Worm (Caenorhabditis elegans): ENCODE data around the gene mat-2.

Gene mat-2

DNA sequence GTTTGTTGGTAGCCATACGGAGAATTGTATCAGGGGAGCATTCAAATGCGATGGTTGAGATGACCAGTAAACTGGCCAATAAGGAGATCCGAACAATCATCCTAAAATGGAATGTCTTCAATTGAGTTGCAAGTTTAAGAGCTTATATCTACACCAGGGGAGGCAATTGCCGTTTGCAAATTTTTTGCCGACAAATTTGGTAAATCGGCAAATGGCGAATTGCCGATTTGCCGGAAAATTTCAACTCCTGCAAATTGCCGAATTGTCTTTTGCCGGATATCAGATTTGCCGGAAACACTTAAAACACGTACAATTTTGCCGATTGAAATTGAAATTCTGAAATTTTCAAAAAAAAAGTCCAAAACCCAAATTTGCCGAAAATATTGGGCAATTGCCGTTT lies 22.3 kb downstream of the mat-2 start, which contains the start of gene F40F8.5:
Gene F40F8.5, minus strand, starts transcription at position 101 of the 400 bp plus-strand sequence.
- no peak for TF ChIP-seq sma-3 (GFP tag; optimal IDR thresholded peaks at IDR 0.05)
- TF ChIP-seq nhr-12 (tag; optimal IDR thresholded peaks at IDR 0.05) = no peak
- no peak for TF ChIP-seq aly-2 (tag; optimal IDR thresholded peaks at IDR 0.05)
- no peak for TF ChIP-seq dmd-4 (tag; optimal IDR thresholded peaks at IDR 0.05)
- no peak for TF ChIP-seq crh-2 (tag; optimal IDR thresholded peaks at IDR 0.05)
- no peak for TF ChIP-seq lin-39 (tag; optimal IDR thresholded peaks at IDR 0.05)
- TF ChIP-seq nhr-77 (tag; optimal IDR thresholded peaks at IDR 0.05) = no peak
- TF ChIP-seq unc-55 (GFP tag; optimal IDR thresholded peaks at IDR 0.05) = no peak
- no peak for TF ChIP-seq mbf-1 (tag; optimal IDR thresholded peaks at IDR 0.05)
- no peak for TF ChIP-seq nhr-6 (tag; optimal IDR thresholded peaks at IDR 0.05)
- no peak for TF ChIP-seq blmp-1 (tag; optimal IDR thresholded peaks at IDR 0.05; ENCODE audit: insufficient read depth)
- no peak for TF ChIP-seq lin-13 (GFP tag; optimal IDR thresholded peaks at IDR 0.05)
- TF ChIP-seq snpc-4 (tag; optimal IDR thresholded peaks at IDR 0.05) = no peak
- no peak for TF ChIP-seq ztf-11 (tag; optimal IDR thresholded peaks at IDR 0.05)
- no peak for TF ChIP-seq mab-5 (tag; optimal IDR thresholded peaks at IDR 0.05)
- no peak for TF ChIP-seq ztf-1 (GFP tag; conservative IDR thresholded peaks at IDR 0.05)
- no peak for TF ChIP-seq ztf-4 (tag; optimal IDR thresholded peaks at IDR 0.05)
- no peak for TF ChIP-seq nhr-11 (tag; optimal IDR thresholded peaks at IDR 0.05)
- TF ChIP-seq nhr-237 (tag; optimal IDR thresholded peaks at IDR 0.05) = no peak

DNA sequence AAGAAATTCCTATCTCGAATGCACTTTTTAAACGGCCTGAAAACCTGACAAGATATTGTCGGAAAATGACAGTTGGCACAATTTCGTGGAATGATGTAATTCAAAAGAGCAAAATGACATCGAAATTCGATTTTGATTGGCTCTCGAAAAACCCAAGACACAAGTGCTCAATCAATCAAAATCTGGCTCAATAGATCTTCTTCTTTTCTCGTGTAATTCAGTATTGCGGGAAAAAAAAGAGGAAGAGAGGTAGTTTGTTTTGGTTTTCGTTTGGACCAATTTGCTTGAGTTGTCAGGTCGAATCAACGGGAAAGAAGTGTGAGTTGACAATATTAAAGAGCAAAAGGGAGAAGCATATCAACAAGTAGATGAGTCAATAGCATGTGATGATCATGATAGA lies 23.3 kb downstream of the mat-2 start:
- peak in 1 of 2 experiments; percentile 39 for TF ChIP-seq lsy-2 (tag; optimal IDR thresholded peaks at IDR 0.05)
- TF ChIP-seq F13H6.1 (tag; optimal IDR thresholded peaks at IDR 0.05) = peak; percentile 11
- TF ChIP-seq nhr-129 (tag; optimal IDR thresholded peaks at IDR 0.05) = peak; percentile 88
- TF ChIP-seq elt-3 (tag; optimal IDR thresholded peaks at IDR 0.05) = no peak
- no peak for TF ChIP-seq Y55F3AM.14 (GFP tag; optimal IDR thresholded peaks at IDR 0.05)

DNA sequence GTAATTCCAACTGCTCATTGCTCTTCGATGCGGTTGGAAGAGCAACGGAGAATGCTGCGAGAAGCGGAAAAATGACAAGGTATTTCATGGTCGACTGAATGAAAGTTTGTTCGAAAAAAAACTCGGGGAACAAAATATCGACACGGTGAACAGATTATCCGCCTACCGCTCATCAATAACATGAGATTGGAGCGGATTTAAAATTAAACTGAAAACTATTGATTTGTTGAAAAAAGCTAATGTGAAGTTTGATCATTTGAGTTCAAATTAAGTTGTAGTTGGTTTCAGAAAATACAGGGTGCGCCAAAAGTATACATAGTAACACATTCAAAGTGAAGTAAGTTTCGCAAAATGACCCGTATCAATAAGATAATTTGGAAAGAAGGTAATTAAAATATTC lies 27.6 kb downstream of the mat-2 start, which contains the start of gene F40F8.4:
Gene F40F8.4, minus strand, starts transcription at position 101 of the 400 bp plus-strand sequence.
- no peak for TF ChIP-seq zag-1 (tag; optimal IDR thresholded peaks at IDR 0.05)
- no peak for TF ChIP-seq ztf-1 (GFP tag; conservative IDR thresholded peaks at IDR 0.05)
- no peak for TF ChIP-seq elt-1 (tag; optimal IDR thresholded peaks at IDR 0.05)
- no peak for TF ChIP-seq sem-4 (tag; optimal IDR thresholded peaks at IDR 0.05)
- TF ChIP-seq alr-1 (tag; optimal IDR thresholded peaks at IDR 0.05) = no peak
- TF ChIP-seq nhr-77 (tag; optimal IDR thresholded peaks at IDR 0.05) = no peak
- TF ChIP-seq nhr-23 (tag; optimal IDR thresholded peaks at IDR 0.05) = no peak
- no peak for TF ChIP-seq nhr-25 (tag; optimal IDR thresholded peaks at IDR 0.05)
- no peak for TF ChIP-seq sma-9 (GFP tag; optimal IDR thresholded peaks at IDR 0.05)
- TF ChIP-seq sma-9 (tag; optimal IDR thresholded peaks at IDR 0.05) = no peak
- no peak for TF ChIP-seq mdl-1 (tag; optimal IDR thresholded peaks at IDR 0.05)
- TF ChIP-seq nhr-12 (tag; optimal IDR thresholded peaks at IDR 0.05) = no peak
- no peak for TF ChIP-seq nhr-6 (tag; optimal IDR thresholded peaks at IDR 0.05)
- no peak for TF ChIP-seq dmd-4 (tag; optimal IDR thresholded peaks at IDR 0.05)
- no peak for TF ChIP-seq lin-13 (GFP tag; optimal IDR thresholded peaks at IDR 0.05)
- TF ChIP-seq mbf-1 (tag; optimal IDR thresholded peaks at IDR 0.05) = no peak
- TF ChIP-seq unc-62 (GFP tag; optimal IDR thresholded peaks at IDR 0.05) = no peak

DNA sequence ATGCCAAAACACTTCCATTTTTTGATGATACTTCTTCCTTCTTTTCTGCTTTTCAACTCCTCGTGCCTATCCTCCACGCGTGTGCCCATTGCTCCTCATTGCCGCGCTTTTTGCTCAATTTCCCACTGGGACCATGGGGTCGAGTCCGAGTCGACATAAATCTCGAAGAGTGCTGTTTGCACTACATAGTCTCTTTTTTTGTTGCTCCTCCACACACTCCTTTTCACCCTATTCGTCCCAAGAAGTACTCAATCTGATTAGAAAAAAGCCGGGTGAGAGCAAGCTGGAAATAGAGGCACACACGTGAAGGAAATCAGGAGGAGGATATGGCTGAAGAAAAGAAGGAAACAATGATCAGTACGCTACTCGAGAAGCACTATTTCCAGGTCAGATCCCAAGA lies 30.1 kb downstream of the mat-2 start, which contains the start of gene arrd-6:
Gene arrd-6, plus strand, starts transcription at position 169 of the 400 bp plus-strand sequence.
- TF ChIP-seq nhr-129 (tag; optimal IDR thresholded peaks at IDR 0.05) (peak; percentile 10), unc-62 (GFP tag; optimal IDR thresholded peaks at IDR 0.05) (no peak), ztf-11 (tag; optimal IDR thresholded peaks at IDR 0.05) (no peak)

DNA sequence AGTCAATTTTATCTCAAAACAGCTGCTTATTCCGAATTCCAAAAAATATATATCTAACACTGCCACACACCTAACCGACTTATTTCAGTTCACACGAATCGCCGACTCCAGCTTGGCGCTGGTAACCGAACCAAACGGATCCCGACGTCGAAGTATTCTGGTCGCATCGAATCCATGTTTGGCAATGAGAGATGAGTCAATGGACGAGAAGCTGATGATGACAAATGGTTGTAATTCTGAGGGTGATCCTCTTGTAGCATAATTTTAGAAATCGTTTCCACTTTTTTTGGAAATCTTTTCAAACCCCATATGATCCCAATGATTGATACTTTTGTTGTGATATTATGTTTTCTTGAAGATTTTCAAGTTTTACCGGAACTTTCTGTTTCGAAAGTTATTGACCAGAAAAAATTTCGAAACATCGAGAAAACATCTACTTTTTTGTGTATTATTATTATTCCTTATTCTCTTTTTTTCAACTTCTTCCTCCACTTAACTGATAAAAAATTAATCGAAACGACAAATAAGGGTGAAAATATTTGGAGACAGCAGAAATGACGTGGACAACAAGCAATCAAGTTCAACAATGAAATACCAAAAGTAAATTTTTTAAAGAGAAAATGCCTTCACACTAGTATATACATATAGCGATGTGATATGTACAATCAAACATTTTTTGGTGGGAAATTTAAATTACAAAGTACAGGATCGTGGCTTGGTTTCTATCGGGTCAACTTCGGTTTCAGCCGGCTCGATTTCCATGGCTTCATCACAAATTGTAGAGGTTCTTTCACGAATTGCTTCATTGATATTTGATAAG lies 37.6 kb downstream of the mat-2 start:
- TF ChIP-seq lin-13 (GFP tag; optimal IDR thresholded peaks at IDR 0.05) = peak; percentile 8
- no peak for TF ChIP-seq nhr-21 (tag; optimal IDR thresholded peaks at IDR 0.05)
- TF ChIP-seq Y55F3AM.14 (GFP tag; optimal IDR thresholded peaks at IDR 0.05) = no peak
- TF ChIP-seq snpc-4 (tag; optimal IDR thresholded peaks at IDR 0.05) = no peak
- TF ChIP-seq lsy-2 (tag; optimal IDR thresholded peaks at IDR 0.05) = no peak
- no peak for TF ChIP-seq ztf-11 (tag; optimal IDR thresholded peaks at IDR 0.05)
- TF ChIP-seq sma-9 (GFP tag; optimal IDR thresholded peaks at IDR 0.05) = peak; percentile 45
- no peak for TF ChIP-seq sma-9 (tag; optimal IDR thresholded peaks at IDR 0.05)
- no peak for TF ChIP-seq ceh-16 (tag; optimal IDR thresholded peaks at IDR 0.05)
- peak; percentile 4 for TF ChIP-seq fos-1 (tag; optimal IDR thresholded peaks at IDR 0.05)
- TF ChIP-seq alr-1 (tag; optimal IDR thresholded peaks at IDR 0.05) = no peak
- peak; percentile 40 for TF ChIP-seq gmeb-1 (tag; optimal IDR thresholded peaks at IDR 0.05)
- TF ChIP-seq nhr-23 (tag; optimal IDR thresholded peaks at IDR 0.05) = no peak
- no peak for TF ChIP-seq R02D3.7 (tag; optimal IDR thresholded peaks at IDR 0.05)
- no peak for TF ChIP-seq unc-55 (GFP tag; optimal IDR thresholded peaks at IDR 0.05)
- TF ChIP-seq nhr-11 (tag; optimal IDR thresholded peaks at IDR 0.05) = no peak
- TF ChIP-seq elt-1 (tag; optimal IDR thresholded peaks at IDR 0.05) = no peak
- peak; percentile 26 for TF ChIP-seq nhr-129 (tag; optimal IDR thresholded peaks at IDR 0.05)
- TF ChIP-seq nhr-6 (tag; optimal IDR thresholded peaks at IDR 0.05) = no peak
